Worm (Caenorhabditis elegans): Measurements from ENCODE around the gene F56D6.21.
A peak's percentile ranks its signal among the peaks of the same experiment; 100 is the strongest.

- TF ChIP-seq R02D3.7 (tag; optimal IDR thresholded peaks at IDR 0.05) (no peak), unc-62 (GFP tag; optimal IDR thresholded peaks at IDR 0.05) (no peak), Y55F3AM.14 (GFP tag; optimal IDR thresholded peaks at IDR 0.05) (peak; percentile 41), snpc-4 (tag; optimal IDR thresholded peaks at IDR 0.05) (no peak), ztf-4 (tag; optimal IDR thresholded peaks at IDR 0.05) (no peak), mab-5 (tag; optimal IDR thresholded peaks at IDR 0.05) (peak; percentile 85), elt-3 (tag; optimal IDR thresholded peaks at IDR 0.05) (no peak)
These were observed 29.5 kb upstream of the F56D6.21 start for ce11 chrIV:3875260-3875659.

Measured in whole organism, L2 larva.